Fruit fly (Drosophila melanogaster) whole organism, embryonic: ENCODE results near the gene CG14961.

ENCODE experiments used
- Ada2b ChIP-seq: fragments of 200-800 bp; sonication (Bioruptor generic); IDR thresholded peaks from 2 replicates; pipeline ENCODE4 v1.3.6; 2022; ENCODE audit warnings: missing biosample characterization, missing genetic modification characterization
- B-H1 ChIP-seq: fragments of 200-800 bp; sonication (Bioruptor generic); IDR thresholded peaks from 3 replicates; pipeline ENCODE4 v1.3.6; 2022; ENCODE audit warnings: missing biosample characterization, missing genetic modification characterization
- CG10147 ChIP-seq: fragments of 200-800 bp; sonication (Bioruptor generic); optimal IDR thresholded peaks from 2 replicates; lab custom pipeline; 2019; ENCODE audit warnings: missing biosample characterization, mild to moderate bottlenecking, missing genetic modification characterization, moderate library complexity
- CG10274 ChIP-seq: fragments of 200-800 bp; sonication (Bioruptor generic); optimal IDR thresholded peaks from 3 replicates; lab custom pipeline; 2017; ENCODE audit warnings: missing biosample characterization, mild to moderate bottlenecking, missing genetic modification characterization
- CG13123 ChIP-seq: fragments of 200-800 bp; sonication (Bioruptor generic); optimal IDR thresholded peaks from 2 replicates; lab custom pipeline; 2016; ENCODE audit warnings: missing biosample characterization, missing genetic modification characterization
- CG13424 ChIP-seq: fragments of 200-800 bp; sonication (Bioruptor generic); optimal IDR thresholded peaks from 2 replicates; lab custom pipeline; 2019; ENCODE audit warnings: missing biosample characterization, mild to moderate bottlenecking, missing genetic modification characterization, moderate library complexity
- CG14014 ChIP-seq: fragments of 200-800 bp; sonication (Bioruptor generic); IDR thresholded peaks from 2 replicates; pipeline ENCODE4 v1.3.6; 2022; ENCODE audit warnings: missing biosample characterization, missing genetic modification characterization
- CG14965 ChIP-seq: fragments of 200-800 bp; sonication (Bioruptor generic); optimal IDR thresholded peaks from 2 replicates; lab custom pipeline; 2016; ENCODE audit warnings: missing biosample characterization, missing genetic modification characterization, borderline replicate concordance
- CG17385 ChIP-seq: fragments of 200-800 bp; sonication (Bioruptor generic); optimal IDR thresholded peaks from 3 replicates; lab custom pipeline; 2018; ENCODE audit warnings: missing biosample characterization, mild to moderate bottlenecking, missing genetic modification characterization
- CG31441 ChIP-seq: fragments of 200-800 bp; sonication (Bioruptor generic); IDR thresholded peaks from 2 replicates; pipeline ENCODE4 v1.3.6; 2022; ENCODE audit warnings: missing biosample characterization, missing genetic modification characterization
- CG4404 ChIP-seq: fragments of 200-800 bp; sonication (Bioruptor generic); IDR thresholded peaks from 2 replicates; pipeline ENCODE4 v1.3.6; 2022; ENCODE audit warnings: missing biosample characterization, missing genetic modification characterization
- CG5953 ChIP-seq: fragments of 200-800 bp; sonication (Bioruptor generic); IDR thresholded peaks from 2 replicates; pipeline ENCODE4 v1.3.6; 2022; ENCODE audit warnings: missing biosample characterization, missing genetic modification characterization
- CG6175 ChIP-seq: fragments of 200-800 bp; sonication (Bioruptor generic); IDR thresholded peaks from 3 replicates; pipeline ENCODE4 v1.3.6; 2022; ENCODE audit warnings: missing biosample characterization, missing genetic modification characterization
- CG6654 ChIP-seq: fragments of 200-800 bp; sonication (Bioruptor generic); optimal IDR thresholded peaks from 2 replicates; lab custom pipeline; 2017; ENCODE audit warnings: missing biosample characterization, mild to moderate bottlenecking, missing genetic modification characterization
- CG7556 ChIP-seq: fragments of 200-800 bp; sonication (Bioruptor generic); optimal IDR thresholded peaks from 2 replicates; lab custom pipeline; 2017; ENCODE audit warnings: missing biosample characterization, mild to moderate bottlenecking, missing genetic modification characterization
- CG7786 ChIP-seq: fragments of 200-800 bp; sonication (Bioruptor generic); optimal IDR thresholded peaks from 2 replicates; lab custom pipeline; 2016; ENCODE audit warnings: missing biosample characterization, missing genetic modification characterization
- CG7963 ChIP-seq: fragments of 200-800 bp; sonication (Bioruptor generic); IDR thresholded peaks from 3 replicates; pipeline ENCODE4 v1.3.6; 2022; ENCODE audit warnings: missing biosample characterization, missing genetic modification characterization; ENCODE audit not compliant: partially characterized antibody
- CG9817 ChIP-seq: fragments of 200-800 bp; sonication (Bioruptor generic); optimal IDR thresholded peaks from 2 replicates; lab custom pipeline; 2018; ENCODE audit warnings: missing biosample characterization, mild to moderate bottlenecking, missing genetic modification characterization, moderate library complexity
- Dref ChIP-seq: fragments of 200-800 bp; sonication (Bioruptor generic); IDR thresholded peaks from 2 replicates; pipeline ENCODE4 v1.3.6; 2022; ENCODE audit warnings: missing biosample characterization, missing genetic modification characterization
- Ets97D ChIP-seq: fragments of 200-800 bp; sonication (Bioruptor generic); optimal IDR thresholded peaks from 3 replicates; lab custom pipeline; 2016; ENCODE audit warnings: missing biosample characterization, missing genetic modification characterization
- HLHmδ ChIP-seq: fragments of 200-800 bp; sonication (Bioruptor generic); optimal IDR thresholded peaks from 2 replicates; lab custom pipeline; 2018; ENCODE audit warnings: missing biosample characterization, mild to moderate bottlenecking, missing genetic modification characterization, moderate library complexity
- MBD-R2 ChIP-seq: fragments of 200-800 bp; sonication (Bioruptor generic); IDR thresholded peaks from 2 replicates; pipeline ENCODE4 v1.3.6; 2022; ENCODE audit warnings: missing biosample characterization, missing genetic modification characterization
- Nf-YB ChIP-seq: fragments of 200-800 bp; sonication (Bioruptor generic); optimal IDR thresholded peaks from 3 replicates; lab custom pipeline; 2019; ENCODE audit warnings: missing biosample characterization, mild to moderate bottlenecking, missing genetic modification characterization, moderate library complexity
- Oli ChIP-seq: fragments of 200-800 bp; sonication (Bioruptor generic); optimal IDR thresholded peaks from 2 replicates; lab custom pipeline; 2018; ENCODE audit warnings: missing biosample characterization, mild to moderate bottlenecking, missing genetic modification characterization, moderate library complexity
- Taf1 ChIP-seq: fragments of 200-800 bp; sonication (Bioruptor generic); IDR thresholded peaks from 2 replicates; pipeline ENCODE4 v1.3.6; 2022; ENCODE audit warnings: missing biosample characterization, missing genetic modification characterization
- YL-1 ChIP-seq: fragments of 200-800 bp; sonication (Bioruptor generic); optimal IDR thresholded peaks from 3 replicates; lab custom pipeline; 2017; ENCODE audit warnings: missing biosample characterization, mild to moderate bottlenecking, missing genetic modification characterization
- ash1 ChIP-seq: fragments of 200-800 bp; sonication (Bioruptor generic); optimal IDR thresholded peaks from 2 replicates; lab custom pipeline; 2018; ENCODE audit warnings: missing biosample characterization, mild to moderate bottlenecking, missing genetic modification characterization
- bowl ChIP-seq: fragments of 200-800 bp; sonication (Bioruptor generic); IDR thresholded peaks from 2 replicates; pipeline ENCODE4 v1.3.6; 2022; ENCODE audit warnings: missing biosample characterization, missing genetic modification characterization
- br ChIP-seq: fragments of >200 bp; optimal IDR thresholded peaks from 2 replicates; lab custom pipeline; 2017
- ci ChIP-seq: fragments of 200-800 bp; sonication (Bioruptor generic); IDR thresholded peaks from 3 replicates; pipeline ENCODE4 v1.3.6; 2022; ENCODE audit warnings: missing biosample characterization, missing genetic modification characterization
- crol ChIP-seq: fragments of 200-800 bp; sonication (Bioruptor generic); IDR thresholded peaks from 2 replicates; pipeline ENCODE4 v1.3.6; 2022; ENCODE audit warnings: missing biosample characterization, missing genetic modification characterization
- fd102C ChIP-seq: fragments of 200-800 bp; sonication (Bioruptor generic); optimal IDR thresholded peaks from 2 replicates; lab custom pipeline; 2018; ENCODE audit warnings: missing biosample characterization, mild to moderate bottlenecking, missing genetic modification characterization, moderate library complexity
- gro ChIP-seq: fragments of 200-800 bp; sonication (Bioruptor generic); optimal IDR thresholded peaks from 2 replicates; lab custom pipeline; 2016; ENCODE audit warnings: missing biosample characterization, missing genetic modification characterization
- h ChIP-seq: fragments of >200 bp; optimal IDR thresholded peaks from 2 replicates; lab custom pipeline; 2017
- hbn ChIP-seq: fragments of 200-800 bp; sonication (Bioruptor generic); IDR thresholded peaks from 2 replicates; pipeline ENCODE4 v1.3.6; 2022; ENCODE audit warnings: missing biosample characterization, missing genetic modification characterization; ENCODE audit not compliant: partially characterized antibody
- her ChIP-seq: fragments of 200-800 bp; sonication (Bioruptor generic); optimal IDR thresholded peaks from 2 replicates; lab custom pipeline; 2016; ENCODE audit warnings: missing biosample characterization, missing genetic modification characterization
- ind ChIP-seq: fragments of 200-800 bp; sonication (Bioruptor generic); optimal IDR thresholded peaks from 3 replicates; lab custom pipeline; 2016; ENCODE audit warnings: missing biosample characterization, missing genetic modification characterization
- lilli ChIP-seq: fragments of 200-800 bp; sonication (Bioruptor generic); optimal IDR thresholded peaks from 3 replicates; lab custom pipeline; 2016; ENCODE audit warnings: missing biosample characterization, missing genetic modification characterization
- nau ChIP-seq: fragments of 200-800 bp; sonication (Bioruptor generic); optimal IDR thresholded peaks from 3 replicates; lab custom pipeline; 2017; ENCODE audit warnings: missing biosample characterization, mild to moderate bottlenecking, missing genetic modification characterization, missing genetic modification reagents
- nerfin-1 ChIP-seq: fragments of 200-800 bp; sonication (Bioruptor generic); optimal IDR thresholded peaks from 3 replicates; lab custom pipeline; 2019; ENCODE audit warnings: missing biosample characterization, mild to moderate bottlenecking, missing genetic modification characterization, moderate library complexity
- nmo ChIP-seq: fragments of 200-800 bp; sonication (Bioruptor generic); optimal IDR thresholded peaks from 2 replicates; lab custom pipeline; 2018; ENCODE audit warnings: missing biosample characterization, mild to moderate bottlenecking, missing genetic modification characterization, moderate library complexity
- psq ChIP-seq: fragments of 200-800 bp; sonication (Bioruptor generic); optimal IDR thresholded peaks from 2 replicates; lab custom pipeline; 2017; ENCODE audit warnings: missing biosample characterization, missing genetic modification characterization
- ranshi ChIP-seq: fragments of 200-800 bp; sonication (Bioruptor generic); IDR thresholded peaks from 2 replicates; pipeline ENCODE4 v1.3.6; 2022; ENCODE audit warnings: missing biosample characterization, missing genetic modification characterization
- ro ChIP-seq: fragments of 200-800 bp; sonication (Bioruptor generic); IDR thresholded peaks from 2 replicates; pipeline ENCODE4 v1.3.6; 2022; ENCODE audit warnings: missing biosample characterization, missing genetic modification characterization
- sim ChIP-seq: fragments of 200-800 bp; sonication (Bioruptor generic); IDR thresholded peaks from 2 replicates; pipeline ENCODE4 v1.3.6; 2022; ENCODE audit warnings: missing biosample characterization, missing genetic modification characterization
- so ChIP-seq: fragments of 200-800 bp; sonication (Bioruptor generic); IDR thresholded peaks from 3 replicates; pipeline ENCODE4 v1.3.6; 2022; ENCODE audit warnings: missing biosample characterization, missing genetic modification characterization
- stc ChIP-seq: fragments of 200-800 bp; sonication (Bioruptor generic); IDR thresholded peaks from 2 replicates; pipeline ENCODE4 v1.3.6; 2022; ENCODE audit warnings: missing biosample characterization, missing genetic modification characterization
- usp ChIP-seq: fragments of >200 bp; optimal IDR thresholded peaks from 2 replicates; lab custom pipeline; 2017; ENCODE audit warnings: missing biosample characterization, missing genetic modification characterization

The CG14961 gene

dm6 chr3L:3382489-3382879 is 52.6 kb downstream of the CG14961 start (continued):
- peak; percentile 69 for TF ChIP-seq Nf-YB
- peak; percentile 69 for TF ChIP-seq her
- TF ChIP-seq Ada2b (GFP tag; lab: Robert Waterston, UW) = peak; percentile 91
- peak; percentile 84 for TF ChIP-seq ind
- no peak for TF ChIP-seq crol
- TF ChIP-seq CG6654 (GFP tag; lab: Kevin White, UChicago) = peak; percentile 62
- TF ChIP-seq Dref (GFP tag; lab: Robert Waterston, UW) = no peak
- peak; percentile 86 for TF ChIP-seq CG13424 (tag; lab: Kevin White, UChicago)
- TF ChIP-seq nmo (GFP tag; lab: Kevin White, UChicago) = peak; percentile 87
- TF ChIP-seq bowl (GFP tag; lab: Robert Waterston, UW) = 0 out of 2 replicates have a peak, but pooled peaks have one; percentile 46
- TF ChIP-seq stc (GFP tag; lab: Robert Waterston, UW) = peak; percentile 79
- no peak for TF ChIP-seq HLHmδ
- TF ChIP-seq MBD-R2 (GFP tag; lab: Robert Waterston, UW) = peak; percentile 46; the same call in 1 of the 2 replicates
- peak; percentile 86 for TF ChIP-seq so (GFP tag; lab: Robert Waterston, UW)
- peak; percentile 88 for TF ChIP-seq CG10147 (GFP tag; lab: Kevin White, UChicago)
- peak; percentile 75 for TF ChIP-seq CG13123
- TF ChIP-seq ash1 (GFP tag; lab: Kevin White, UChicago) = no peak
- TF ChIP-seq CG14965 (GFP tag; lab: Kevin White, UChicago) = peak; percentile 33
- no peak for TF ChIP-seq h (lab: Kevin White, UChicago)
- TF ChIP-seq B-H1 = peak; percentile 77
- TF ChIP-seq CG7556 (GFP tag; lab: Kevin White, UChicago) = peak; percentile 87
- peak; percentile 63 for TF ChIP-seq CG10274
- TF ChIP-seq CG5953 (GFP tag; lab: Robert Waterston, UW) = peak; percentile 38; the same call in 1 of the 2 replicates
- TF ChIP-seq nerfin-1 = peak; percentile 74
- peak; percentile 49 for TF ChIP-seq Ets97D (GFP tag; lab: Kevin White, UChicago)
- TF ChIP-seq Taf1 (GFP tag; lab: Robert Waterston, UW) = peak; percentile 87
- TF ChIP-seq lilli = peak; percentile 86
- TF ChIP-seq CG9817 = peak; percentile 73
- TF ChIP-seq Oli = peak; percentile 89
- TF ChIP-seq nau = peak; percentile 68
- peak; percentile 81 for TF ChIP-seq ranshi (GFP tag; lab: Robert Waterston, UW)
- TF ChIP-seq hbn (GFP tag; lab: Robert Waterston, UW) = no peak
- peak; percentile 79 for TF ChIP-seq CG4404
- TF ChIP-seq CG7963 (GFP tag; lab: Robert Waterston, UW) = no peak
- peak; percentile 85 for TF ChIP-seq gro (GFP tag; lab: Kevin White, UChicago)
- peak; percentile 88 for TF ChIP-seq CG31441
- TF ChIP-seq usp (GFP tag; lab: Kevin White, UChicago) = no peak
- TF ChIP-seq CG7786 = peak; percentile 51
- peak; percentile 67 for TF ChIP-seq fd102C (GFP tag; lab: Kevin White, UChicago)
- no peak for TF ChIP-seq br (lab: Kevin White, UChicago)
- peak; percentile 82 for TF ChIP-seq CG17385 (GFP tag; lab: Kevin White, UChicago)
- TF ChIP-seq ci = peak; percentile 87
- peak; percentile 62 for TF ChIP-seq ro (GFP tag; lab: Robert Waterston, UW)
- TF ChIP-seq psq (GFP tag; lab: Kevin White, UChicago) = peak; percentile 41
- TF ChIP-seq sim (GFP tag; lab: Robert Waterston, UW) = peak; percentile 75; the same call in 1 of the 2 replicates
- peak; percentile 83 for TF ChIP-seq CG14014 (GFP tag; lab: Robert Waterston, UW)
- TF ChIP-seq CG6175 (GFP tag; lab: Robert Waterston, UW) = peak; percentile 60; the same call in 1 of the 3 replicates
- peak; percentile 33 for TF ChIP-seq YL-1 (GFP tag; lab: Kevin White, UChicago)
